Fruit fly (Drosophila melanogaster): ENCODE results near the gene MBD-R2.

dm6 chr3R:12367464-12367863 is 11.4 kb upstream of the MBD-R2 start, which contains the start of gene GstD9:
- TF ChIP-seq Myc (optimal IDR thresholded peaks at IDR 0.05) (no peak), h (optimal IDR thresholded peaks at IDR 0.05) (no peak), ttk (optimal IDR thresholded peaks at IDR 0.05) (no peak), psq (optimal IDR thresholded peaks at IDR 0.05) (no peak)
